Fruit fly (Drosophila melanogaster) whole organism, prepupa: Measurements from ENCODE around the gene CG32017.

Experiments
- Blimp-1 ChIP-seq: fragments of 200-800 bp; sonication (Bioruptor generic); optimal IDR thresholded peaks from 3 replicates; lab custom pipeline; 2017; ENCODE audit warnings: missing biosample characterization, missing genetic modification characterization, mild to moderate bottlenecking, moderate library complexity, missing genetic modification reagents
- CG10631 ChIP-seq: fragments of 200-800 bp; sonication (Bioruptor generic); optimal IDR thresholded peaks from 2 replicates; lab custom pipeline; 2016; ENCODE audit warnings: missing biosample characterization, missing genetic modification characterization
- CG10669 ChIP-seq: fragments of 200-800 bp; sonication (Bioruptor generic); optimal IDR thresholded peaks from 3 replicates; lab custom pipeline; 2018; ENCODE audit warnings: missing biosample characterization, mild to moderate bottlenecking, missing genetic modification characterization, moderate library complexity
- CG11294 ChIP-seq: fragments of 200-800 bp; sonication (Bioruptor generic); IDR thresholded peaks from 2 replicates; pipeline ENCODE4 v1.3.6; 2022; ENCODE audit warnings: missing biosample characterization, missing genetic modification characterization
- CG11762 ChIP-seq: fragments of 200-800 bp; sonication (Bioruptor generic); optimal IDR thresholded peaks from 3 replicates; lab custom pipeline; 2016; ENCODE audit warnings: missing biosample characterization, missing genetic modification characterization; ENCODE audit not compliant: insufficient read depth
- CG11902 ChIP-seq: fragments of 200-800 bp; sonication (Bioruptor generic); optimal IDR thresholded peaks from 3 replicates; lab custom pipeline; 2016; ENCODE audit warnings: missing biosample characterization, missing genetic modification characterization
- CG15336 ChIP-seq: fragments of 200-800 bp; sonication (Bioruptor generic); IDR thresholded peaks from 2 replicates; pipeline ENCODE4 v1.3.6; 2022; ENCODE audit warnings: missing biosample characterization, missing genetic modification characterization
- CG1621 ChIP-seq: fragments of 200-800 bp; sonication (Bioruptor generic); optimal IDR thresholded peaks from 3 replicates; lab custom pipeline; 2018; ENCODE audit warnings: missing biosample characterization, mild to moderate bottlenecking, missing genetic modification characterization
- CG16779 ChIP-seq: fragments of 200-800 bp; sonication (Bioruptor generic); optimal IDR thresholded peaks from 3 replicates; lab custom pipeline; 2017; ENCODE audit warnings: missing biosample characterization, mild to moderate bottlenecking, missing genetic modification characterization
- CG3032 ChIP-seq: fragments of 200-800 bp; optimal IDR thresholded peaks from 2 replicates; lab custom pipeline; 2019; ENCODE audit warnings: missing biosample characterization, mild to moderate bottlenecking, missing genetic modification characterization, moderate library complexity
- CG31627 ChIP-seq: fragments of 200-800 bp; sonication (Bioruptor generic); optimal IDR thresholded peaks from 3 replicates; lab custom pipeline; 2016; ENCODE audit warnings: missing biosample characterization, missing genetic modification characterization
- CG32006 ChIP-seq: fragments of 200-800 bp; sonication (Bioruptor generic); optimal IDR thresholded peaks from 3 replicates; lab custom pipeline; 2017; ENCODE audit warnings: missing biosample characterization, mild to moderate bottlenecking, missing genetic modification characterization
- CG34406 ChIP-seq: fragments of 200-800 bp; sonication (Bioruptor generic); optimal IDR thresholded peaks from 3 replicates; lab custom pipeline; 2016; ENCODE audit warnings: missing biosample characterization, missing genetic modification characterization
- CG4318 ChIP-seq: fragments of 200-800 bp; sonication (Bioruptor generic); optimal IDR thresholded peaks from 3 replicates; lab custom pipeline; 2017; ENCODE audit warnings: missing biosample characterization, mild to moderate bottlenecking, missing genetic modification characterization
- CG6276 ChIP-seq: fragments of 200-800 bp; sonication (Bioruptor generic); optimal IDR thresholded peaks from 2 replicates; lab custom pipeline; 2017; ENCODE audit warnings: missing biosample characterization, mild to moderate bottlenecking, missing genetic modification characterization
- CG8632 ChIP-seq: fragments of 200-800 bp; sonication (Bioruptor generic); optimal IDR thresholded peaks from 3 replicates; lab custom pipeline; 2016; ENCODE audit warnings: missing biosample characterization, missing genetic modification characterization
- Eip75B ChIP-seq: fragments of 200-800 bp; sonication (Bioruptor generic); optimal IDR thresholded peaks from 3 replicates; lab custom pipeline; 2016; ENCODE audit warnings: missing biosample characterization, missing genetic modification characterization
- Eip78C ChIP-seq: fragments of 200-800 bp; sonication (Bioruptor generic); peaks from one replicate; lab custom pipeline; 2016; ENCODE audit warnings: missing biosample characterization, missing genetic modification characterization
- Ets21C ChIP-seq: fragments of 200-800 bp; sonication (Bioruptor generic); optimal IDR thresholded peaks from 3 replicates; lab custom pipeline; 2016; ENCODE audit warnings: missing biosample characterization, missing genetic modification characterization
- Ets96B ChIP-seq: fragments of 200-800 bp; optimal IDR thresholded peaks from 2 replicates; lab custom pipeline; 2019; ENCODE audit warnings: missing biosample characterization, mild to moderate bottlenecking, missing genetic modification characterization, moderate library complexity
- Gug ChIP-seq: fragments of 200-800 bp; sonication (Bioruptor generic); IDR thresholded peaks from 2 replicates; pipeline ENCODE4 v1.3.6; 2022; ENCODE audit warnings: missing biosample characterization, missing genetic modification characterization
- Hr38 ChIP-seq: sonication (Bioruptor generic); optimal IDR thresholded peaks from 2 replicates; lab custom pipeline; 2016; ENCODE audit warnings: missing biosample characterization, missing genetic modification characterization
- Hr4 ChIP-seq: fragments of 200-800 bp; sonication (Bioruptor generic); optimal IDR thresholded peaks from 3 replicates; lab custom pipeline; 2016; ENCODE audit warnings: missing biosample characterization, missing genetic modification characterization
- OdsH ChIP-seq: fragments of 200-800 bp; sonication (Bioruptor generic); optimal IDR thresholded peaks from 3 replicates; lab custom pipeline; 2016; ENCODE audit warnings: missing biosample characterization, missing genetic modification characterization
- Smox ChIP-seq: fragments of 200-800 bp; sonication (Bioruptor generic); optimal IDR thresholded peaks from 3 replicates; lab custom pipeline; 2016; ENCODE audit warnings: missing biosample characterization, missing genetic modification characterization
- Sox14 ChIP-seq: fragments of 200-800 bp; sonication (Bioruptor generic); optimal IDR thresholded peaks from 3 replicates; lab custom pipeline; 2016; ENCODE audit warnings: missing biosample characterization, missing genetic modification characterization
- cyc ChIP-seq: fragments of 200-800 bp; sonication (Bioruptor generic); optimal IDR thresholded peaks from 3 replicates; lab custom pipeline; 2016; ENCODE audit warnings: missing biosample characterization, missing genetic modification characterization
- dac ChIP-seq: fragments of 200-800 bp; sonication (Bioruptor generic); optimal IDR thresholded peaks from 2 replicates; lab custom pipeline; 2017; ENCODE audit warnings: missing biosample characterization, mild to moderate bottlenecking, missing genetic modification characterization
- eg ChIP-seq: fragments of 200-800 bp; sonication (Bioruptor generic); IDR thresholded peaks from 3 replicates; pipeline ENCODE4 v1.3.6; 2022; ENCODE audit warnings: missing biosample characterization, missing genetic modification characterization
- esn ChIP-seq: fragments of 200-800 bp; sonication (Bioruptor generic); optimal IDR thresholded peaks from 2 replicates; lab custom pipeline; 2016; ENCODE audit warnings: missing biosample characterization, mild to moderate bottlenecking, missing genetic modification characterization, moderate library complexity
- lz ChIP-seq: fragments of 200-800 bp; sonication (Bioruptor generic); optimal IDR thresholded peaks from 3 replicates; lab custom pipeline; 2016; ENCODE audit warnings: missing biosample characterization, missing genetic modification characterization
- pdm3 ChIP-seq: fragments of 200-800 bp; sonication (Bioruptor generic); optimal IDR thresholded peaks from 3 replicates; lab custom pipeline; 2016; ENCODE audit warnings: missing biosample characterization, missing genetic modification characterization
- salr ChIP-seq, 2 experiments: fragments of 200-800 bp; sonication (Bioruptor generic); optimal IDR thresholded peaks; 3 replicates each; lab custom pipeline; 2016 to 2018; ENCODE audit warnings: missing biosample characterization in 2 of 2, missing genetic modification characterization in 2 of 2, mild to moderate bottlenecking in 1 of 2
- ss ChIP-seq, 2 experiments: fragments of 200-800 bp; sonication (Bioruptor generic); optimal IDR thresholded peaks; 2 replicates in 1 of 2; 3 replicates in 1 of 2; lab custom pipeline; 2017 to 2018; ENCODE audit warnings: mild to moderate bottlenecking in 2 of 2, missing biosample characterization in 2 of 2, missing genetic modification characterization in 2 of 2, moderate library complexity in 1 of 2
- topi ChIP-seq: fragments of 200-800 bp; sonication (Bioruptor generic); optimal IDR thresholded peaks from 3 replicates; lab custom pipeline; 2016; ENCODE audit warnings: missing biosample characterization, missing genetic modification characterization

CG32017 gene

dm6 chr4:1181591-1182125, 19.7 kb upstream of the CG32017 start, which contains the start of gene pho (continued):
- TF ChIP-seq CG11294 (GFP tag; lab: Robert Waterston, UW): no peak
- no peak for TF ChIP-seq CG8632 (GFP tag; lab: Kevin White, UChicago)
- TF ChIP-seq Hr4 (GFP tag; lab: Kevin White, UChicago): peak; percentile 38
- peak; percentile 36 for TF ChIP-seq CG10631 (GFP tag; lab: Kevin White, UChicago)
- no peak for TF ChIP-seq Blimp-1
- TF ChIP-seq CG16779 (tag; lab: Kevin White, UChicago): no peak
- peak; percentile 31 for TF ChIP-seq Ets21C (GFP tag; lab: Kevin White, UChicago)
- TF ChIP-seq Gug (GFP tag; lab: Robert Waterston, UW): no peak
- no peak for TF ChIP-seq ss (GFP tag; optimal IDR thresholded peaks at IDR 0.05; lab: Kevin White, UChicago)
- TF ChIP-seq eg (GFP tag; lab: Robert Waterston, UW): no peak
- TF ChIP-seq CG11762 (GFP tag; lab: Kevin White, UChicago): no peak
- TF ChIP-seq Eip78C (GFP tag; lab: Kevin White, UChicago): no peak
- peak; percentile 38 for TF ChIP-seq topi (GFP tag; lab: Kevin White, UChicago)
- TF ChIP-seq CG10669 (GFP tag; lab: Kevin White, UChicago): no peak
- TF ChIP-seq cyc (GFP tag; lab: Kevin White, UChicago): peak; percentile 46
- TF ChIP-seq CG11902: peak; percentile 20

- TF ChIP-seq Eip78C (GFP tag; lab: Kevin White, UChicago): no peak
- TF ChIP-seq, all 60 proteins: peak for 0
Observed at dm6 chr4:1175156-1175555, 13.2 kb upstream of the CG32017 start.

- TF ChIP-seq CG3032 (tag; lab: Kevin White, UChicago) (no peak), Smox (GFP tag; lab: Kevin White, UChicago) (no peak), CG4318 (GFP tag; lab: Kevin White, UChicago) (no peak)
Observed at dm6 chr4:1156278-1156677, 5.7 kb downstream of the CG32017 start.

dm6 chr4:1147966-1148541, 13.9 kb downstream of the CG32017 start:
- TF ChIP-seq Gug (GFP tag; lab: Robert Waterston, UW): no peak
- TF ChIP-seq CG34406: no peak
- TF ChIP-seq cyc (GFP tag; lab: Kevin White, UChicago): no peak
- no peak for TF ChIP-seq pdm3 (GFP tag; lab: Kevin White, UChicago)
- TF ChIP-seq Sox14 (GFP tag; lab: Kevin White, UChicago): no peak
- no peak for TF ChIP-seq OdsH
- TF ChIP-seq Hr38 (GFP tag; lab: Kevin White, UChicago): no peak
- no peak for TF ChIP-seq CG1621 (tag; lab: Kevin White, UChicago)
- TF ChIP-seq salr (GFP tag; optimal IDR thresholded peaks at IDR 0.05; lab: Kevin White, UChicago): no peak
- TF ChIP-seq, all 60 proteins: peak for 0

dm6 chr4:1147166-1147565, 14.8 kb downstream of the CG32017 start, which contains the start of gene Kif3C:
Kif3C (plus strand) TSS chr4:1147466.
- TF ChIP-seq Ets96B (tag; lab: Kevin White, UChicago): no peak
- TF ChIP-seq CG3032 (tag; lab: Kevin White, UChicago): no peak
- no peak for TF ChIP-seq dac (GFP tag; lab: Kevin White, UChicago)
- TF ChIP-seq esn (GFP tag; lab: Kevin White, UChicago): no peak
- no peak for TF ChIP-seq lz (GFP tag; lab: Kevin White, UChicago)
- TF ChIP-seq, all 60 proteins: peak for 0

dm6 chr4:1146456-1146855, 15.5 kb downstream of the CG32017 start:
- TF ChIP-seq pdm3 (GFP tag; lab: Kevin White, UChicago) (peak; percentile 4), Eip75B (GFP tag; lab: Kevin White, UChicago) (no peak), CG32006 (no peak), CG6276 (GFP tag; lab: Kevin White, UChicago) (no peak), CG11762 (GFP tag; lab: Kevin White, UChicago) (no peak), lz (GFP tag; lab: Kevin White, UChicago) (peak; percentile 24), CG31627 (GFP tag; lab: Kevin White, UChicago) (peak; percentile 10), CG15336 (GFP tag; lab: Robert Waterston, UW) (no peak)
